Worm (Caenorhabditis elegans) whole organism, early embryonic: ENCODE results near the gene F28G4.3.

ENCODE experiments used
- F13C5.2 ChIP-seq: sonication (generic microtip); optimal IDR thresholded peaks from 2 replicates; lab custom pipeline; 2017; ENCODE audit warnings: mild to moderate bottlenecking, missing genetic modification characterization, inconsistent platforms, missing compliant biosample characterization
- aly-1 ChIP-seq: sonication (generic microtip); optimal IDR thresholded peaks from 2 replicates; lab custom pipeline; 2016; ENCODE audit warnings: missing genetic modification characterization, missing compliant biosample characterization
- ama-1 ChIP-seq: fragments of 150-350 bp; optimal IDR thresholded peaks from 2 replicates; lab custom pipeline; 2014
- ceh-13 ChIP-seq: fragments of 200-800 bp; sonication (Bioruptor generic); optimal IDR thresholded peaks from 2 replicates; lab custom pipeline; 2018; ENCODE audit warnings: mild to moderate bottlenecking, missing genetic modification characterization, missing compliant biosample characterization
- ceh-36 ChIP-seq: sonication (generic microtip); optimal IDR thresholded peaks from 2 replicates; lab custom pipeline; 2016; ENCODE audit warnings: missing genetic modification characterization, inconsistent platforms, missing compliant biosample characterization
- hmg-4 ChIP-seq: fragments of 200-800 bp; sonication (Bioruptor generic); optimal IDR thresholded peaks from 2 replicates; lab custom pipeline; 2018; ENCODE audit warnings: mild to moderate bottlenecking, missing genetic modification characterization, missing compliant biosample characterization

ce11 chrV:16277918-16278317 lies 9.6 kb downstream of the F28G4.3 start, which contains the start of gene cyp-37B1:
- no peak for TF ChIP-seq ceh-36 (tag; lab: Kevin White, UChicago)
- no peak for TF ChIP-seq aly-1 (tag; lab: Kevin White, UChicago)
- no peak for TF ChIP-seq hmg-4 (GFP tag; lab: Kevin White, UChicago)
- no peak for TF ChIP-seq ama-1 (lab: Kevin White, UChicago)
- TF ChIP-seq ceh-13 (GFP tag; lab: Kevin White, UChicago) = no peak
- no peak for TF ChIP-seq F13C5.2 (tag; lab: Kevin White, UChicago)
